Worm (Caenorhabditis elegans): ENCODE data around the gene afmd-1.

DNA sequence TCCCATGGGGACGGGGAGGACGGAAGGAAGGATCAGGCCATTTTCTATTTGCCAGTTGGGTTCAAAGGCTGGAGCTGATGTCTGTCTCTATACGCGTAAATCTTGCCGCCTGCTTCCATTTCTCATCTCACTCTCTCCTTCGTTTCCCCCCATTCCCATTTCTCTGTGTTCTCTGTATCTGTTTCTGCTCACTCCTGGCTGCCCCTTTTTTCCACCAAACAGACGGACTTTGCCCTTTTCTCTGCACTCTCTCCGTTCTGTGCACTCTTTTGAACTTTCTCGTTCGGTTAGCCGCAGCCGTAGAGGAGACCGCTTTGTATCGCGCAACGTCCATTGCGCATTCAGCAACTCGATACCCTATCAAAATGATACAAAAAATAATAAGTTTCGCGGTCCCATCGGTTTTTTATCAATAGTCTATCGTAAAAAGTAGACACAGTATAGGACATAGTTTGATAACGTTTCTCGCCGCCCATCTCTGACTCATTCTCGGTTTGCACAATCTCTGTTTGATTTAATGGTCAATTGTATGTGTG lies 8.6 kb upstream of the afmd-1 start:
- no peak for TF ChIP-seq fkh-3 (tag; optimal IDR thresholded peaks at IDR 0.05)
- no peak for TF ChIP-seq lag-1 (GFP tag; IDR thresholded peaks at IDR 0.05)
- TF ChIP-seq F49E8.2 (tag; optimal IDR thresholded peaks at IDR 0.05; ENCODE audit: insufficient read depth): no peak
- TF ChIP-seq let-526 (GFP tag; IDR thresholded peaks at IDR 0.05): no peak
- TF ChIP-seq unc-62 (GFP tag; optimal IDR thresholded peaks at IDR 0.05): no peak
- TF ChIP-seq F57C9.4 (tag; optimal IDR thresholded peaks at IDR 0.05): no peak
